Worm (Caenorhabditis elegans): Measurements from ENCODE around the gene cest-17.

cest-17 gene

DNA sequence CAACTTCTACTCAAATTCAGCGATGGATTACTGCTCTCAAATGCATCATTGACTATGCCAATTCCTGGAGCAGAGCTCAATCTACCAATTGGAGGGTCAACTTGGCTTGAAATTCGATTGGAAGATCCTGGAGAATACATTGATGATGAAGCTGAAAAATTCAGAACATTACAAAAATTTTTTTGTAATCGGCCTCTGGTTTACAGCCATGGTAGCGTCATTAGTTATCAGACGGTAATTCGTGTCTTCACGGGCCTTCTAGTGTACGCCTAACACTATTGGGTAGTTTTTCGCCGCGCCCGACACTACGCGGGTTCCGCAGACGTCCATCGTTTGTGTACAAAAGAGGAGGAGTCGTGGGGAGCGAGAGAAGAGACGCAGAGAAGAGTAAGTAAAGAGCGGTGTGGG, 25.6 kb downstream of the cest-17 start (continued):
- peak; percentile 95 for TF ChIP-seq nhr-90 (tag; optimal IDR thresholded peaks at IDR 0.05; ENCODE audit: poor library complexity)
- TF ChIP-seq ets-5 (GFP tag; IDR thresholded peaks at IDR 0.05) = no peak
- no peak for TF ChIP-seq mef-2 (tag; optimal IDR thresholded peaks at IDR 0.05)
- TF ChIP-seq lin-35 (GFP tag; optimal IDR thresholded peaks at IDR 0.05) = peak; percentile 53 to 69
- TF ChIP-seq skn-1 (tag; optimal IDR thresholded peaks at IDR 0.05) = peak; percentile 39
- peak; percentile 71 for TF ChIP-seq zip-4 (GFP tag; optimal IDR thresholded peaks at IDR 0.05)
- no peak for TF ChIP-seq unc-62 (GFP tag; optimal IDR thresholded peaks at IDR 0.05)
- peak; percentile 95 for TF ChIP-seq swsn-7 (tag; optimal IDR thresholded peaks at IDR 0.05)
- TF ChIP-seq lsy-2 (tag; optimal IDR thresholded peaks at IDR 0.05) = peak; percentile 58 to 78
- peak; percentile 54 for TF ChIP-seq egl-13 (tag; optimal IDR thresholded peaks at IDR 0.05)
- TF ChIP-seq pag-3 (tag; optimal IDR thresholded peaks at IDR 0.05; ENCODE audit: borderline replicate concordance, insufficient read depth) = no peak
- no peak for TF ChIP-seq mab-9 (GFP tag; IDR thresholded peaks at IDR 0.05)
- TF ChIP-seq blmp-1 (tag; optimal IDR thresholded peaks at IDR 0.05) = no peak
- TF ChIP-seq efl-3 (GFP tag; optimal IDR thresholded peaks at IDR 0.05) = peak; percentile 45
- no peak for TF ChIP-seq nhr-76 (tag; optimal IDR thresholded peaks at IDR 0.05)
- TF ChIP-seq F16B12.6 (tag; optimal IDR thresholded peaks at IDR 0.05) = peak; percentile 22
- peak; percentile 94 for TF ChIP-seq nhr-71 (tag; optimal IDR thresholded peaks at IDR 0.05)
- TF ChIP-seq C04F5.9 (tag; optimal IDR thresholded peaks at IDR 0.05) = peak; percentile 30
- TF ChIP-seq ceh-90 (tag; optimal IDR thresholded peaks at IDR 0.05) = no peak
- no peak for TF ChIP-seq hlh-4 (tag; optimal IDR thresholded peaks at IDR 0.05)
- no peak for TF ChIP-seq ceh-8 (GFP tag; optimal IDR thresholded peaks at IDR 0.05)
- peak; percentile 58 for TF ChIP-seq lin-39 (tag; optimal IDR thresholded peaks at IDR 0.05)
- TF ChIP-seq ces-1 (GFP tag; optimal IDR thresholded peaks at IDR 0.05) = no peak
- peak; percentile 36 for TF ChIP-seq hpl-2 (GFP tag; optimal IDR thresholded peaks at IDR 0.05)
- TF ChIP-seq ama-1 (optimal IDR thresholded peaks at IDR 0.05) = peak; percentile 94
- TF ChIP-seq nhr-19 (GFP tag; conservative IDR thresholded peaks at IDR 0.05) = peak; percentile 93
- TF ChIP-seq tlp-1 (tag; optimal IDR thresholded peaks at IDR 0.05) = no peak
- TF ChIP-seq alr-1 (tag; optimal IDR thresholded peaks at IDR 0.05; ENCODE audit: borderline replicate concordance) = no peak
- TF ChIP-seq ztf-4 (tag; optimal IDR thresholded peaks at IDR 0.05) = peak; percentile 60
- TF ChIP-seq fkh-4 (tag; optimal IDR thresholded peaks at IDR 0.05; ENCODE audit: borderline replicate concordance) = peak; percentile 25
- no peak for TF ChIP-seq unc-30 (tag; optimal IDR thresholded peaks at IDR 0.05)
- TF ChIP-seq C16A3.4 (tag; optimal IDR thresholded peaks at IDR 0.05) = peak; percentile 66
- peak; percentile 63 for TF ChIP-seq ceh-88 (GFP tag; IDR thresholded peaks at IDR 0.05)
- peak in 1 of 2 experiments; percentile 63 for TF ChIP-seq ztf-11 (tag; optimal IDR thresholded peaks at IDR 0.05)
- peak; percentile 53 for TF ChIP-seq pax-3 (tag; optimal IDR thresholded peaks at IDR 0.05)
- peak; percentile 92 for TF ChIP-seq snu-23 (GFP tag; optimal IDR thresholded peaks at IDR 0.05)
- TF ChIP-seq snpc-4 (tag; optimal IDR thresholded peaks at IDR 0.05) = peak; percentile 99
- peak; percentile 52 for TF ChIP-seq fos-1 (tag; optimal IDR thresholded peaks at IDR 0.05)
- no peak for TF ChIP-seq sptf-1 (tag; optimal IDR thresholded peaks at IDR 0.05)
- TF ChIP-seq vab-15 (tag; optimal IDR thresholded peaks at IDR 0.05) = no peak
- peak in 1 of 2 experiments; percentile 72 for TF ChIP-seq mdl-1 (tag; optimal IDR thresholded peaks at IDR 0.05)
- TF ChIP-seq lir-3 (tag; optimal IDR thresholded peaks at IDR 0.05; ENCODE audit: poor library complexity) = peak; percentile 58

DNA sequence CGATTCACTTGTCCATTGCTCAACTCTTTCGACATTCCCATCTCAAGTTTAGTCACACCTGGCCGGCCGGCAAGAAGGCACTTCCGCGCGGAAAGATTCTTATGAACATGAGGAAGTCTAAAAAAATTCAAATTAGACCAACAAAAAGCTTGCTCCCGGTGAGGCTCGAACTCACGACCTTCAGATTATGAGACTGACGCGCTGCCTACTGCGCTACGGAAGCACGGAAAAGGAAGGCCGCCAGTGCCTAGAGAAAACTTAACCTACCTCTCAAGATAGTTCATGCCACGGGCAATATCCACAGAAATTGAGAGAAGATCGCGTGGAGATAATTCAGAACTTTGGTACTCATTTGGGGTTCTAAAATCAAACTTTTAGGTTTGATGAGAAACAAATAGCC, 26.9 kb downstream of the cest-17 start:
- TF ChIP-seq lin-35 (GFP tag; optimal IDR thresholded peaks at IDR 0.05) (peak in 1 of 2 experiments; percentile 12), nhr-71 (tag; optimal IDR thresholded peaks at IDR 0.05) (peak; percentile 18), rnt-1 (tag; optimal IDR thresholded peaks at IDR 0.05) (peak; percentile 33), zip-4 (GFP tag; optimal IDR thresholded peaks at IDR 0.05) (no peak), pqm-1 (tag; optimal IDR thresholded peaks at IDR 0.05) (no peak), snu-23 (GFP tag; optimal IDR thresholded peaks at IDR 0.05) (peak; percentile 24), dpl-1 (GFP tag; optimal IDR thresholded peaks at IDR 0.05) (peak in 1 of 3 experiments; percentile 9), swsn-7 (tag; optimal IDR thresholded peaks at IDR 0.05) (no peak), efl-1 (optimal IDR thresholded peaks at IDR 0.05) (peak in 1 of 2 experiments; percentile 24), efl-1 (GFP tag; optimal IDR thresholded peaks at IDR 0.05 in 1 of 2) (peak in 1 of 2 experiments; percentile 60), egl-13 (tag; optimal IDR thresholded peaks at IDR 0.05) (no peak), mdl-1 (tag; optimal IDR thresholded peaks at IDR 0.05) (no peak), sup-37 (GFP tag; optimal IDR thresholded peaks at IDR 0.05) (no peak), unc-86 (tag; optimal IDR thresholded peaks at IDR 0.05) (no peak), nhr-19 (GFP tag; conservative IDR thresholded peaks at IDR 0.05) (peak; percentile 23), fos-1 (tag; optimal IDR thresholded peaks at IDR 0.05) (no peak), snpc-4 (tag; optimal IDR thresholded peaks at IDR 0.05) (peak; percentile 73), ceh-63 (GFP tag; optimal IDR thresholded peaks at IDR 0.05) (no peak), lsy-2 (tag; optimal IDR thresholded peaks at IDR 0.05) (peak in 1 of 2 experiments; percentile 11), Y116A8C.19 (tag; optimal IDR thresholded peaks at IDR 0.05; ENCODE audit: borderline replicate concordance) (no peak), isw-1 (GFP tag; IDR thresholded peaks at IDR 0.05) (no peak)

Measured in whole organism, L1 larva.